Worm (Caenorhabditis elegans) whole organism, L3 larva: ENCODE data around the gene Y4C6B.2.

Experiments used
- ama-1 ChIP-seq: fragments of 150-350 bp; optimal IDR thresholded peaks from 2 replicates; lab custom pipeline; 2018
- egl-27 ChIP-seq: sonication (generic microtip); optimal IDR thresholded peaks from 4 replicates; lab custom pipeline; 2017; ENCODE audit warnings: missing biosample characterization, missing genetic modification reagents, missing genetic modification characterization
- elt-2 ChIP-seq: sonication (generic microtip); optimal IDR thresholded peaks from 2 replicates; lab custom pipeline; 2016; ENCODE audit warnings: missing genetic modification reagents, mild to moderate bottlenecking, missing genetic modification characterization, missing compliant biosample characterization
- elt-3 ChIP-seq, 3 experiments: fragments of 150-350 bp in 1 of 3; sonication (generic microtip) in 2 of 3; optimal IDR thresholded peaks; 2 replicates in 2 of 3; 4 replicates in 1 of 3; lab custom pipeline; 2014 to 2017; ENCODE audit warnings: missing biosample characterization in 3 of 3, missing genetic modification characterization in 3 of 3
- lin-15B ChIP-seq: fragments of 150-350 bp; optimal IDR thresholded peaks from 2 replicates; lab custom pipeline; 2014; ENCODE audit warnings: missing biosample characterization, missing genetic modification characterization
- nfya-1 ChIP-seq: sonication (generic microtip); optimal IDR thresholded peaks from 2 replicates; lab custom pipeline; 2017; ENCODE audit warnings: missing genetic modification characterization, mild to moderate bottlenecking, missing compliant biosample characterization, antibody characterized with exemption, moderate library complexity; ENCODE audit not compliant: insufficient read depth
- nhr-11 ChIP-seq: fragments of 150-350 bp; optimal IDR thresholded peaks from 2 replicates; lab custom pipeline; 2014; ENCODE audit warnings: missing biosample characterization, missing genetic modification characterization
- nhr-12 ChIP-seq: fragments of 150-350 bp; optimal IDR thresholded peaks from 2 replicates; lab custom pipeline; 2014; ENCODE audit warnings: missing biosample characterization, missing genetic modification characterization
- nhr-237 ChIP-seq: fragments of 150-350 bp; optimal IDR thresholded peaks from 2 replicates; lab custom pipeline; 2014; ENCODE audit warnings: missing biosample characterization, missing genetic modification characterization
- pha-4 ChIP-seq: fragments of 150-350 bp; optimal IDR thresholded peaks from 2 replicates; lab custom pipeline; 2014; ENCODE audit warnings: missing biosample characterization, missing genetic modification reagents, missing genetic modification characterization
- pqm-1 ChIP-seq: fragments of 150-350 bp; optimal IDR thresholded peaks from 2 replicates; lab custom pipeline; 2017; ENCODE audit warnings: missing biosample characterization, missing genetic modification characterization, inconsistent platforms
- skn-1 ChIP-seq: fragments of 150-350 bp; optimal IDR thresholded peaks from 2 replicates; lab custom pipeline; 2014; ENCODE audit warnings: missing biosample characterization, missing genetic modification characterization
- tbx-2 ChIP-seq: sonication (generic microtip); optimal IDR thresholded peaks from 2 replicates; lab custom pipeline; 2016; ENCODE audit warnings: mild to moderate bottlenecking, missing genetic modification characterization, missing compliant biosample characterization
- ztf-4 ChIP-seq: fragments of 150-350 bp; optimal IDR thresholded peaks from 2 replicates; lab custom pipeline; 2014; ENCODE audit warnings: missing biosample characterization, missing genetic modification characterization

DNA sequence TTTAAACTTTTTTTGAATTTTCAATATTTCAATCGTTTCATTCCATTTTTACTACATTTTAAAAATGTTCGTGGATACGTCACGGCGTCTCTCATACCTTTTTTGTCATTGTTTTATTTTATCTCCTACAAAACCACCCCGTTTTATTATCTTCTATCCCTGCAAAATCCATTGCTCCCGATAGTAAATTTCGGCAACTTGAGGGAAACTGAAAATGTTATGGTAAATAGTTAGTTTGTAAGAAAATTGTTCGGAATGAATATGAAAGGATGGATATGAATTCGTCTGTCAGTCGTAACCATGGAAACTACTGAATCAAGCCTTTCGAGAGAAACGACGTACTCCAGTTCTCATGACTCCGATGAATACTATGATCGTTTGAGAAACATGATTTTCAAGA, 42.0 kb downstream of the Y4C6B.2 start, which contains the start of gene F41H10.2:
- TF ChIP-seq elt-3 (tag; optimal IDR thresholded peaks at IDR 0.05; lab: Kevin White, UChicago) (no peak), ama-1 (lab: Kevin White, UChicago) (no peak), nhr-237 (tag; lab: Kevin White, UChicago) (no peak), lin-15B (tag; lab: Kevin White, UChicago) (no peak), nfya-1 (tag; lab: Kevin White, UChicago) (no peak), skn-1 (tag; lab: Kevin White, UChicago) (no peak), nhr-12 (tag; lab: Kevin White, UChicago) (no peak), nhr-11 (no peak), pqm-1 (tag; lab: Kevin White, UChicago) (no peak), elt-2 (tag; lab: Kevin White, UChicago) (no peak), ztf-4 (no peak), pha-4 (tag; lab: Kevin White, UChicago) (no peak), egl-27 (tag; lab: Kevin White, UChicago) (no peak), tbx-2 (tag; lab: Kevin White, UChicago) (no peak)
